Fruit fly (Drosophila melanogaster) whole organism, adult: ENCODE data around the gene CG43703.
A peak's percentile ranks its signal among the peaks of the same experiment; 100 is the strongest.

Source experiments
- CG11617 ChIP-seq: fragments of 200-800 bp; sonication (Bioruptor generic); optimal IDR thresholded peaks from 2 replicates; lab custom pipeline; 2017; ENCODE audit warnings: mild to moderate bottlenecking, missing biosample characterization, missing genetic modification reagents, missing genetic modification characterization
- CG12768 ChIP-seq: fragments of 200-800 bp; sonication (Bioruptor generic); optimal IDR thresholded peaks from 2 replicates; lab custom pipeline; 2017; ENCODE audit warnings: missing biosample characterization, missing genetic modification characterization, mild to moderate bottlenecking, moderate library complexity, missing genetic modification reagents
- CG14711 ChIP-seq: fragments of 200-800 bp; sonication (Bioruptor generic); optimal IDR thresholded peaks from 2 replicates; lab custom pipeline; 2018; ENCODE audit warnings: missing biosample characterization, mild to moderate bottlenecking, missing genetic modification characterization, moderate library complexity
- CG1620 ChIP-seq: fragments of 200-800 bp; sonication (Bioruptor generic); optimal IDR thresholded peaks from 2 replicates; lab custom pipeline; 2016; ENCODE audit warnings: missing biosample characterization, missing genetic modification characterization
- CG33017 ChIP-seq: fragments of 200-800 bp; sonication (Bioruptor generic); optimal IDR thresholded peaks from 2 replicates; lab custom pipeline; 2018; ENCODE audit warnings: missing biosample characterization, mild to moderate bottlenecking, missing genetic modification characterization, moderate library complexity
- CG5204 ChIP-seq: fragments of 200-800 bp; sonication (Bioruptor generic); optimal IDR thresholded peaks from 2 replicates; lab custom pipeline; 2016; ENCODE audit warnings: missing biosample characterization, missing genetic modification characterization
- CG7045 ChIP-seq: fragments of 200-800 bp; sonication (Bioruptor generic); optimal IDR thresholded peaks from 2 replicates; lab custom pipeline; 2017; ENCODE audit warnings: missing biosample characterization, mild to moderate bottlenecking, missing genetic modification characterization
- CG7101 ChIP-seq: fragments of 200-800 bp; sonication (Bioruptor generic); optimal IDR thresholded peaks from 2 replicates; lab custom pipeline; 2018; ENCODE audit warnings: missing biosample characterization, mild to moderate bottlenecking, missing genetic modification characterization, moderate library complexity
- Clk ChIP-seq: fragments of 200-800 bp; sonication (Bioruptor generic); optimal IDR thresholded peaks from 2 replicates; lab custom pipeline; 2017; ENCODE audit warnings: missing biosample characterization, missing genetic modification characterization
- Crg-1 ChIP-seq: fragments of 200-800 bp; sonication (Bioruptor generic); optimal IDR thresholded peaks from 2 replicates; lab custom pipeline; 2016; ENCODE audit warnings: missing biosample characterization, missing genetic modification characterization
- Hr96 ChIP-seq: fragments of 200-800 bp; sonication (Bioruptor generic); optimal IDR thresholded peaks from 2 replicates; lab custom pipeline; 2016; ENCODE audit warnings: missing biosample characterization, missing genetic modification characterization
- Mnt ChIP-seq: fragments of 200-800 bp; sonication (Bioruptor generic); optimal IDR thresholded peaks from 2 replicates; lab custom pipeline; 2016; ENCODE audit warnings: missing biosample characterization, mild to moderate bottlenecking, missing genetic modification characterization
- bab1 ChIP-seq: fragments of 200-800 bp; sonication (Bioruptor generic); optimal IDR thresholded peaks from 3 replicates; lab custom pipeline; 2019; ENCODE audit warnings: missing biosample characterization, mild to moderate bottlenecking, missing genetic modification characterization, moderate library complexity
- cic ChIP-seq: fragments of 200-800 bp; sonication (Bioruptor generic); optimal IDR thresholded peaks from 2 replicates; lab custom pipeline; 2017; ENCODE audit warnings: missing biosample characterization, mild to moderate bottlenecking, missing genetic modification characterization, moderate library complexity
- cnc ChIP-seq, 2 experiments: fragments of >200 bp; optimal IDR thresholded peaks; 2 replicates each; lab custom pipeline; 2017
- kay ChIP-seq: fragments of 200-800 bp; sonication (Bioruptor generic); peaks from one replicate; lab custom pipeline; 2016; ENCODE audit warnings: missing biosample characterization, missing genetic modification characterization, borderline replicate concordance
- ovo ChIP-seq: fragments of 200-800 bp; sonication (Bioruptor generic); optimal IDR thresholded peaks from 2 replicates; lab custom pipeline; 2016; ENCODE audit warnings: missing biosample characterization, missing genetic modification characterization
- pad ChIP-seq: fragments of 200-800 bp; sonication (Bioruptor generic); optimal IDR thresholded peaks from 3 replicates; lab custom pipeline; 2017; ENCODE audit warnings: missing biosample characterization, missing genetic modification characterization, mild to moderate bottlenecking, moderate library complexity, missing genetic modification reagents
- tj ChIP-seq: fragments of 200-800 bp; sonication (Bioruptor generic); optimal IDR thresholded peaks from 3 replicates; lab custom pipeline; 2017; ENCODE audit warnings: missing biosample characterization, mild to moderate bottlenecking, missing genetic modification characterization, moderate library complexity
- toe ChIP-seq: fragments of 200-800 bp; sonication (Bioruptor generic); optimal IDR thresholded peaks from 2 replicates; lab custom pipeline; 2016; ENCODE audit warnings: missing biosample characterization, missing genetic modification characterization

CG43703 gene

DNA sequence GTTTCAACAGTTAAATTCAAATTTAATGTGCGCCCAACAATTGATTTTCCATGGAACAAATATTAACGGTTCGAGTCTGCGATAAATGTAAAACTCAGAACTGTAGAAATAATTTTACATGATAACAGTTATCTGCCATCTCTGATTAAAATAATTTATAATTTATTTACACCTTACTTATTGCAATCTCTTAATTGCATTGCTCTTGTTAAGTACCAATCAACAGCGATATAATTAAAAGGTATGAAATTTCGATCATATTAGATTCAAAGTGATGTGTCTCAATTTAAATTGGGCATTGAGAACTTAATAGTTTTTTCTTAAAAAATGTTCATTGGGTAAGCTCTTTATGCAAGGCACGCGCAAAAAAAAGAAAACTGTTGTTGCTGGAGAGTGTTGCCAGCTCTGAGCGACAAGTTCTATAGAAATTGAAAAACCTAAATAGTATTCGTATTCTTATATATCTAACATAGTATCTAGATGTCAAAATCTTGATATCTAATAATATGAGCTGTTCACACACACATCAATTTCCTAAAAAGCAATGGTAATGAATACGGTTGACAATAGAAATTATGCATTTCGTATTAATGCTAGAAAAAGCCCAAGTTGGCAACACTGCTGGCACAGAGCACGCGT is 37.6 kb downstream of the CG43703 start:
- TF ChIP-seq cic (GFP tag; lab: Kevin White, UChicago) = no peak
- peak; percentile 77 for TF ChIP-seq Hr96 (GFP tag; lab: Kevin White, UChicago)
- peak; percentile 95 for TF ChIP-seq kay (GFP tag; lab: Kevin White, UChicago)
- peak; percentile 91 for TF ChIP-seq bab1 (GFP tag; lab: Kevin White, UChicago)
- TF ChIP-seq ovo = peak; percentile 71
- peak; percentile 83 for TF ChIP-seq CG12768 (GFP tag; lab: Kevin White, UChicago)
- TF ChIP-seq toe = peak; percentile 77
- TF ChIP-seq cnc (optimal IDR thresholded peaks at IDR 0.05; lab: Kevin White, UChicago) = no peak
- TF ChIP-seq CG7101 = peak; percentile 93
- TF ChIP-seq CG14711 (tag; lab: Kevin White, UChicago) = peak; percentile 78
- peak; percentile 82 for TF ChIP-seq CG11617
- peak; percentile 87 for TF ChIP-seq CG33017 (tag; lab: Kevin White, UChicago)
- peak; percentile 56 for TF ChIP-seq Mnt (GFP tag; lab: Kevin White, UChicago)
- peak; percentile 52 for TF ChIP-seq Clk (GFP tag; lab: Kevin White, UChicago)
- peak; percentile 78 for TF ChIP-seq Crg-1
- peak; percentile 93 for TF ChIP-seq tj (GFP tag; lab: Kevin White, UChicago)
- peak; percentile 75 for TF ChIP-seq CG7045 (GFP tag; lab: Kevin White, UChicago)
- TF ChIP-seq pad (GFP tag; lab: Kevin White, UChicago) = peak; percentile 62
- peak; percentile 65 for TF ChIP-seq CG1620 (GFP tag; lab: Kevin White, UChicago)
- TF ChIP-seq CG5204 (GFP tag; lab: Kevin White, UChicago) = peak; percentile 81

DNA sequence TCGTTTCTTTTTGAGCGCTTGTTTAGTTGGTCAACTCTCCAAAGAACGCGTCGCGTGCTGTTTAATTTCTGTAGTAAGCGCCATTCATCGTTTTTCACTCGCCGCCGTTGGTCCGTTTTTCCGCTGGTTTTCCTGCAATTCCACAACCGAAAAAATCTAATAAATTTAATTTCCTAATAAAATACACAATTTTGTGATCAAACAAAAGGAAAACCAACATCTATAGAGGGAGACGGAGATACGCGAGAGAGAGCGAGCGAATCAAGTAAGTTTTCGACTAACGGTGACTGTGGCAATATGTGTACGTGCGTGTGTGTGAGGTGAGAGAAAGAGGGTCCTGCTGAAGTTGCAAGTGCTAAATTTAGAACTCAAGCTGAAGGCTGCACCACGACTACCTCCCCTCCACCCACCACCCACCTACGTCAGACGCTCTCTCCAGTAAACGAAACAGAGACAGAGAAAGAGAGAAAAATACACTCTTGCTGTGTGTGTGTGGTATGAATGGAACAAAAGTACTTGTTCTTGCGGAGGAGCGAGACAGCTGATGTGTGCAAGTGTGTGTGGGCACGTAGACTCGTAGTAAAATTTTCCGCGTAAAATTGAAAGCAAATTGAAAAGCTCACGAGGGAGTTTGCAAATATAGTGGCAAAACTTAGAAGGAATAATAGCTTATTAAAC is 38.3 kb downstream of the CG43703 start, which contains the start of gene Reph:
Reph (plus strand) TSS at position 80 of the 678 bp plus-strand sequence.
- TF ChIP-seq bab1 (GFP tag; lab: Kevin White, UChicago) = no peak
- TF ChIP-seq CG5204 (GFP tag; lab: Kevin White, UChicago) = no peak
- TF ChIP-seq cnc (optimal IDR thresholded peaks at IDR 0.05; lab: Kevin White, UChicago) = no peak
- TF ChIP-seq ovo = peak; percentile 38
- no peak for TF ChIP-seq CG12768 (GFP tag; lab: Kevin White, UChicago)
- TF ChIP-seq kay (GFP tag; lab: Kevin White, UChicago) = peak; percentile 32
- no peak for TF ChIP-seq CG1620 (GFP tag; lab: Kevin White, UChicago)
- TF ChIP-seq Clk (GFP tag; lab: Kevin White, UChicago) = peak; percentile 45
- TF ChIP-seq Crg-1 = peak; percentile 68
- no peak for TF ChIP-seq CG7045 (GFP tag; lab: Kevin White, UChicago)
- TF ChIP-seq CG11617 = no peak
- no peak for TF ChIP-seq tj (GFP tag; lab: Kevin White, UChicago)
- TF ChIP-seq CG7101 = peak; percentile 12
- peak; percentile 13 for TF ChIP-seq CG14711 (tag; lab: Kevin White, UChicago)
- peak; percentile 99 for TF ChIP-seq cic (GFP tag; lab: Kevin White, UChicago)
- no peak for TF ChIP-seq Mnt (GFP tag; lab: Kevin White, UChicago)
- no peak for TF ChIP-seq CG33017 (tag; lab: Kevin White, UChicago)
- TF ChIP-seq Hr96 (GFP tag; lab: Kevin White, UChicago) = peak; percentile 50
- TF ChIP-seq pad (GFP tag; lab: Kevin White, UChicago) = peak; percentile 74
- no peak for TF ChIP-seq toe

DNA sequence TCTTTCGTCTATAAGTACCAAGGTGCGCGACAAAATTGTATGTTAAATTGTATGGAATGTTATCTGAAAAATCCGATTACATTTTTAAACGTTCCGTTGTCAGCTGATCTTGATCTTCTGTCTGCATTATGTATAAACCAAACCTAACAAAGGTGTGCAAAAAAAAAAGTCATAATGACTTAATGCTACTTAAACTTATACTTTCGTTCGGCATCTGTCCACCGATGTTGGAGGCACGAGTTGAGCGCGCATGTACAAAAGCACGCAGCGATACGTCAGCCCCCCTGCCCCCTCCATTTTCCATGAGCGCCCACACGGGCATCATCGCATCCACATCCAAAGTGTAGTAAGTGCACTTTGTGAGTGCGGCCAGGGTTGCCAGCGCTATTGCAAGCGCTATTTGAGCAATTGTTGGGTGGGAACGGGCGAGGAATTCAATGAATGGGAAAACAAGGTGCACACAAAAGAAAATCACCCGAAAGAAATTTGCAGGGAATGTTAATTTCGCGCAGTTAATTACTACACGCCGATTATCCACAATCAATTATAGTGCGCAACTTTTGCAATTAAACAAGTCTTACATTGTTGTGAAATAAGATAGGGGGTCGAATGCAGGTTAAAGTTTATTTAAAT is 39.5 kb downstream of the CG43703 start:
- TF ChIP-seq CG7101 = peak; percentile 95
- TF ChIP-seq CG5204 (GFP tag; lab: Kevin White, UChicago) = peak; percentile 95
- TF ChIP-seq CG33017 (tag; lab: Kevin White, UChicago) = peak; percentile 97
- TF ChIP-seq cnc (optimal IDR thresholded peaks at IDR 0.05; lab: Kevin White, UChicago) = no peak
- peak; percentile 79 for TF ChIP-seq Mnt (GFP tag; lab: Kevin White, UChicago)
- TF ChIP-seq CG14711 (tag; lab: Kevin White, UChicago) = peak; percentile 94
- TF ChIP-seq Hr96 (GFP tag; lab: Kevin White, UChicago) = peak; percentile 97
- TF ChIP-seq toe = peak; percentile 91
- peak; percentile 52 for TF ChIP-seq ovo
- peak; percentile 72 for TF ChIP-seq CG1620 (GFP tag; lab: Kevin White, UChicago)
- TF ChIP-seq pad (GFP tag; lab: Kevin White, UChicago) = peak; percentile 78
- peak; percentile 79 for TF ChIP-seq CG11617
- peak; percentile 39 for TF ChIP-seq Crg-1
- TF ChIP-seq cic (GFP tag; lab: Kevin White, UChicago) = peak; percentile 85
- TF ChIP-seq CG7045 (GFP tag; lab: Kevin White, UChicago) = peak; percentile 97
- TF ChIP-seq kay (GFP tag; lab: Kevin White, UChicago) = peak; percentile 76
- TF ChIP-seq CG12768 (GFP tag; lab: Kevin White, UChicago) = peak; percentile 97
- TF ChIP-seq Clk (GFP tag; lab: Kevin White, UChicago) = peak; percentile 89
- peak; percentile 92 for TF ChIP-seq bab1 (GFP tag; lab: Kevin White, UChicago)
- peak; percentile 60 for TF ChIP-seq tj (GFP tag; lab: Kevin White, UChicago)

DNA sequence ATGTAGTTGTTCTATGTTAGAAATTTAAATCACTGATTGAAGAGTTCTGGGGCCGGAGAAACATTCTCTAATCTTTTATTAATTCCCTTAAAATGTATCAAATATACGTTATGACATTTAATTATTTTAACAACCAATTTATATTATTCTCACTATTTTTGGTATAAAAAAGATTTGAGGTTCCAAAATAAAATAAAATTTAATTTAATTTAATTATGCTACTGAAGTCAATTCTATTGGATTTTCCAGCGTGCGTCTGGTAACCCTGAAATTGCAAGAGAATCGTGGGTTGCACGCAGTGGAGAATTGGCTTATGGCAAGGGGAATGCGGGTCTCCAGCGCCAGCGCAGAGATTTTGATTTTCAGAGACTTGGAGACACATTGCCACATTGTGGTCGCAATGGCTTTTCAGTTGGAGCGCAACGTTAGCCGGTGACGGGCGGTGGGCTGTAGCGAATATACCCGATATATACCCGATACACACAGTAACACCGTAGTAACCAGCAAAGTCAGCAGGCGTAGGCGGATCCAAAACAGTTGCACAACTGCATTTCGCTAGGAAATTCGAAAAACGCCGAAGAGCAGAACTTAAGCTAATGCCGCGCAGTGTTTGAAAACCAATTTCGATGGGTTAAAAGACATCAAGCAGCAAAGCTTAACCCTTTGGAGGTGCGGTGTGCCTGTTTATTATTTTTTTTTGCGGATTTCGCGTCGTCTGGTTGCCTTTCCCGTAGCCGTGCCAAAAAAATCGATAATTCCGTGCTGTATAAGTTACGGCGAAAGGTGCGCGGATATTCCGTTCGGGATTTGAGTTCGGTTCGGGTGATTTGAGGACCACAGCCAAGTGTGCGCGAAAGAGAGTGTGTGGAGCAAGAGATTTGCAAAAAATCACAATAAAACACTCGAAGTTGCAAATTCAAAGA is 40.2 kb downstream of the CG43703 start:
- TF ChIP-seq CG14711 (tag; lab: Kevin White, UChicago) = peak; percentile 52
- no peak for TF ChIP-seq cic (GFP tag; lab: Kevin White, UChicago)
- no peak for TF ChIP-seq CG1620 (GFP tag; lab: Kevin White, UChicago)
- TF ChIP-seq CG11617 = no peak
- TF ChIP-seq CG7101 = no peak
- TF ChIP-seq kay (GFP tag; lab: Kevin White, UChicago) = peak; percentile 65
- TF ChIP-seq CG7045 (GFP tag; lab: Kevin White, UChicago) = peak; percentile 14
- TF ChIP-seq Mnt (GFP tag; lab: Kevin White, UChicago) = no peak
